Worm (Caenorhabditis elegans): ENCODE results near the gene fbxb-78.

Gene fbxb-78

ce11 chrIV:4745422-4745821 is 8.1 kb downstream of the fbxb-78 start, which contains the start of gene timm-17B.1:
TSS of gene timm-17B.1 (minus strand) at chrIV:4745492.
- TF ChIP-seq alr-1 (tag; optimal IDR thresholded peaks at IDR 0.05) (no peak), C34F6.9 (tag; optimal IDR thresholded peaks at IDR 0.05) (peak; percentile 93), unc-55 (GFP tag; optimal IDR thresholded peaks at IDR 0.05) (peak; percentile 82), snpc-4 (tag; optimal IDR thresholded peaks at IDR 0.05) (peak; percentile 13), ztf-11 (tag; optimal IDR thresholded peaks at IDR 0.05) (no peak), elt-1 (tag; optimal IDR thresholded peaks at IDR 0.05) (no peak), nhr-11 (tag; optimal IDR thresholded peaks at IDR 0.05) (no peak), sma-3 (GFP tag; optimal IDR thresholded peaks at IDR 0.05) (peak; percentile 49), crh-2 (tag; optimal IDR thresholded peaks at IDR 0.05) (peak; percentile 74), lin-39 (tag; optimal IDR thresholded peaks at IDR 0.05) (no peak), F13H6.1 (tag; optimal IDR thresholded peaks at IDR 0.05) (peak; percentile 35), zag-1 (tag; optimal IDR thresholded peaks at IDR 0.05) (no peak), sem-4 (tag; optimal IDR thresholded peaks at IDR 0.05) (no peak), nhr-23 (tag; optimal IDR thresholded peaks at IDR 0.05) (no peak), nhr-12 (tag; optimal IDR thresholded peaks at IDR 0.05) (no peak), unc-39 (tag; optimal IDR thresholded peaks at IDR 0.05) (no peak), R02D3.7 (tag; optimal IDR thresholded peaks at IDR 0.05) (peak; percentile 62), Y55F3AM.14 (GFP tag; optimal IDR thresholded peaks at IDR 0.05) (no peak), gmeb-1 (tag; optimal IDR thresholded peaks at IDR 0.05) (peak; percentile 84), ceh-16 (tag; optimal IDR thresholded peaks at IDR 0.05) (peak; percentile 36), ztf-4 (tag; optimal IDR thresholded peaks at IDR 0.05) (no peak), peb-1 (tag; optimal IDR thresholded peaks at IDR 0.05) (no peak), elt-3 (tag; optimal IDR thresholded peaks at IDR 0.05) (no peak), ZK546.5 (tag; optimal IDR thresholded peaks at IDR 0.05) (no peak), lin-11 (tag; optimal IDR thresholded peaks at IDR 0.05) (no peak), fos-1 (tag; optimal IDR thresholded peaks at IDR 0.05) (no peak), unc-62 (GFP tag; optimal IDR thresholded peaks at IDR 0.05) (no peak), nhr-25 (tag; optimal IDR thresholded peaks at IDR 0.05) (peak; percentile 73), skn-1 (tag; optimal IDR thresholded peaks at IDR 0.05) (no peak), nhr-10 (tag; optimal IDR thresholded peaks at IDR 0.05) (no peak), nhr-129 (tag; optimal IDR thresholded peaks at IDR 0.05) (peak; percentile 69), lin-13 (GFP tag; optimal IDR thresholded peaks at IDR 0.05) (peak; percentile 60), dmd-4 (tag; optimal IDR thresholded peaks at IDR 0.05) (peak; percentile 2), aly-2 (tag; optimal IDR thresholded peaks at IDR 0.05) (no peak), nhr-6 (tag; optimal IDR thresholded peaks at IDR 0.05) (peak; percentile 37), ama-1 (optimal IDR thresholded peaks at IDR 0.05) (peak; percentile 27), ztf-1 (GFP tag; conservative IDR thresholded peaks at IDR 0.05) (no peak), lsy-2 (tag; optimal IDR thresholded peaks at IDR 0.05) (peak; percentile 93 to 96), nhr-77 (tag; optimal IDR thresholded peaks at IDR 0.05) (no peak), nhr-237 (tag; optimal IDR thresholded peaks at IDR 0.05) (no peak), ceh-82 (tag; optimal IDR thresholded peaks at IDR 0.05) (no peak), egl-27 (tag; optimal IDR thresholded peaks at IDR 0.05) (no peak), sma-9 (GFP tag; optimal IDR thresholded peaks at IDR 0.05) (peak; percentile 60), sma-9 (tag; optimal IDR thresholded peaks at IDR 0.05) (no peak), mab-5 (tag; optimal IDR thresholded peaks at IDR 0.05) (peak; percentile 78), mbf-1 (tag; optimal IDR thresholded peaks at IDR 0.05) (no peak), nhr-21 (tag; optimal IDR thresholded peaks at IDR 0.05) (peak; percentile 43), mdl-1 (tag; optimal IDR thresholded peaks at IDR 0.05) (peak in 1 of 2 experiments; percentile 9), blmp-1 (tag; optimal IDR thresholded peaks at IDR 0.05; ENCODE audit: insufficient read depth) (no peak)
